Fruit fly (Drosophila melanogaster) whole organism, embryonic: ENCODE measurements around the gene IFT54.
A peak's percentile ranks its signal among the peaks of the same experiment; 100 is the strongest.

Source experiments
- Abd-B ChIP-seq: fragments of 200-800 bp; sonication (Bioruptor generic); optimal IDR thresholded peaks from 2 replicates; lab custom pipeline; 2018; ENCODE audit warnings: missing biosample characterization, mild to moderate bottlenecking, missing genetic modification characterization, moderate library complexity
- Atf6 ChIP-seq: fragments of 200-800 bp; sonication (Bioruptor generic); IDR thresholded peaks from 2 replicates; pipeline ENCODE4 v1.3.6; 2022; ENCODE audit warnings: missing biosample characterization, missing genetic modification characterization
- B-H2 ChIP-seq: fragments of 200-800 bp; sonication (Bioruptor generic); optimal IDR thresholded peaks from 2 replicates; lab custom pipeline; 2018; ENCODE audit warnings: missing biosample characterization, mild to moderate bottlenecking, missing genetic modification characterization
- CG1024 ChIP-seq: fragments of 200-800 bp; sonication (Bioruptor generic); IDR thresholded peaks from 2 replicates; pipeline ENCODE4 v1.3.6; 2022; ENCODE audit warnings: missing biosample characterization, missing genetic modification characterization
- CG13123 ChIP-seq: fragments of 200-800 bp; sonication (Bioruptor generic); optimal IDR thresholded peaks from 2 replicates; lab custom pipeline; 2016; ENCODE audit warnings: missing biosample characterization, missing genetic modification characterization
- CG13287 ChIP-seq: fragments of 200-800 bp; sonication (Bioruptor generic); IDR thresholded peaks from 2 replicates; pipeline ENCODE4 v1.3.6; 2022; ENCODE audit warnings: missing biosample characterization, missing genetic modification characterization; ENCODE audit not compliant: partially characterized antibody
- CG14050 ChIP-seq: fragments of 200-800 bp; sonication (Bioruptor generic); IDR thresholded peaks from 3 replicates; pipeline ENCODE4 v1.3.6; 2022; ENCODE audit warnings: missing biosample characterization, missing genetic modification characterization
- CG1602 ChIP-seq: fragments of 200-800 bp; sonication (Bioruptor generic); optimal IDR thresholded peaks from 3 replicates; lab custom pipeline; 2016; ENCODE audit warnings: missing biosample characterization, missing genetic modification characterization
- CG1603 ChIP-seq: fragments of 200-800 bp; sonication (Bioruptor generic); optimal IDR thresholded peaks from 2 replicates; lab custom pipeline; 2019; ENCODE audit warnings: missing biosample characterization, mild to moderate bottlenecking, missing genetic modification characterization, moderate library complexity
- CG16813 ChIP-seq: fragments of 200-800 bp; sonication (Bioruptor generic); IDR thresholded peaks from 3 replicates; pipeline ENCODE4 v1.3.6; 2022; ENCODE audit warnings: missing biosample characterization, missing genetic modification characterization; ENCODE audit not compliant: partially characterized antibody
- CG17186 ChIP-seq: fragments of 200-800 bp; sonication (Bioruptor generic); optimal IDR thresholded peaks from 3 replicates; lab custom pipeline; 2017; ENCODE audit warnings: missing biosample characterization, missing genetic modification reagents, missing genetic modification characterization
- CG17328 ChIP-seq: fragments of 200-800 bp; sonication (Bioruptor generic); IDR thresholded peaks from 2 replicates; pipeline ENCODE4 v1.3.6; 2022; ENCODE audit warnings: missing biosample characterization, missing genetic modification characterization
- CG17912 ChIP-seq: fragments of 200-800 bp; sonication (Bioruptor generic); optimal IDR thresholded peaks from 2 replicates; lab custom pipeline; 2018; ENCODE audit warnings: missing biosample characterization, mild to moderate bottlenecking, missing genetic modification characterization
- CG18011 ChIP-seq: fragments of 200-800 bp; sonication (Bioruptor generic); optimal IDR thresholded peaks from 2 replicates; lab custom pipeline; 2017; ENCODE audit warnings: missing biosample characterization, missing genetic modification characterization, mild to moderate bottlenecking, moderate library complexity, missing genotype
- CG2712 ChIP-seq: fragments of 200-800 bp; optimal IDR thresholded peaks from 3 replicates; lab custom pipeline; 2019; ENCODE audit warnings: missing biosample characterization, mild to moderate bottlenecking, missing genetic modification characterization, moderate library complexity
- CG31441 ChIP-seq: fragments of 200-800 bp; sonication (Bioruptor generic); IDR thresholded peaks from 2 replicates; pipeline ENCODE4 v1.3.6; 2022; ENCODE audit warnings: missing biosample characterization, missing genetic modification characterization
- CG32767 ChIP-seq: fragments of 200-800 bp; sonication (Bioruptor generic); IDR thresholded peaks from 2 replicates; pipeline ENCODE4 v1.3.6; 2022; ENCODE audit warnings: missing biosample characterization, missing genetic modification characterization
- CG3281 ChIP-seq: fragments of 200-800 bp; sonication (Bioruptor generic); optimal IDR thresholded peaks from 3 replicates; lab custom pipeline; 2017; ENCODE audit warnings: missing biosample characterization, mild to moderate bottlenecking, missing genetic modification characterization
- CG3847 ChIP-seq: fragments of 200-800 bp; sonication (Bioruptor generic); IDR thresholded peaks from 2 replicates; pipeline ENCODE4 v1.3.6; 2022; ENCODE audit warnings: missing biosample characterization, missing genetic modification characterization
- CG43689 ChIP-seq: fragments of 200-800 bp; sonication (Bioruptor generic); IDR thresholded peaks from 2 replicates; pipeline ENCODE4 v1.3.6; 2022; ENCODE audit warnings: missing biosample characterization, missing genetic modification characterization
- CG7271 ChIP-seq: fragments of 200-800 bp; sonication (Bioruptor generic); optimal IDR thresholded peaks from 2 replicates; lab custom pipeline; 2018; ENCODE audit warnings: missing biosample characterization, mild to moderate bottlenecking, missing genetic modification characterization, moderate library complexity
- CG7372 ChIP-seq: fragments of 200-800 bp; sonication (Bioruptor generic); IDR thresholded peaks from 2 replicates; pipeline ENCODE4 v1.3.6; 2022; ENCODE audit warnings: missing biosample characterization, missing genetic modification characterization
- CG8089 ChIP-seq: fragments of 200-800 bp; sonication (Bioruptor generic); optimal IDR thresholded peaks from 3 replicates; lab custom pipeline; 2016; ENCODE audit warnings: missing biosample characterization, missing genetic modification characterization
- CG8388 ChIP-seq: fragments of 200-800 bp; sonication (Bioruptor generic); optimal IDR thresholded peaks from 2 replicates; lab custom pipeline; 2019; ENCODE audit warnings: missing biosample characterization, mild to moderate bottlenecking, missing genetic modification characterization, moderate library complexity
- Deaf1 ChIP-seq: fragments of 200-800 bp; optimal IDR thresholded peaks from 3 replicates; lab custom pipeline; 2019; ENCODE audit warnings: missing biosample characterization, mild to moderate bottlenecking, missing genetic modification characterization, moderate library complexity
- ERR ChIP-seq: fragments of 200-800 bp; sonication (Bioruptor generic); optimal IDR thresholded peaks from 2 replicates; lab custom pipeline; 2016; ENCODE audit warnings: missing biosample characterization, missing genetic modification characterization
- HLH54F ChIP-seq: fragments of 200-800 bp; sonication (Bioruptor generic); optimal IDR thresholded peaks from 3 replicates; lab custom pipeline; 2016; ENCODE audit warnings: missing biosample characterization, missing genetic modification characterization
- Lhr ChIP-seq: fragments of 200-800 bp; sonication (Bioruptor generic); optimal IDR thresholded peaks from 3 replicates; lab custom pipeline; 2017; ENCODE audit warnings: mild to moderate bottlenecking, missing biosample characterization, missing genetic modification reagents, missing genetic modification characterization
- Lim3 ChIP-seq: fragments of 200-800 bp; sonication (Bioruptor generic); IDR thresholded peaks from 2 replicates; pipeline ENCODE4 v1.3.6; 2022; ENCODE audit warnings: missing biosample characterization, missing genetic modification characterization
- Ptx1 ChIP-seq: fragments of 200-800 bp; sonication (Bioruptor generic); IDR thresholded peaks from 2 replicates; pipeline ENCODE4 v1.3.6; 2022; ENCODE audit warnings: missing biosample characterization, missing genetic modification characterization
- Ravus ChIP-seq: fragments of 200-800 bp; sonication (Bioruptor generic); IDR thresholded peaks from 2 replicates; pipeline ENCODE4 v1.3.6; 2022; ENCODE audit warnings: missing biosample characterization, missing genetic modification characterization
- Sin3A ChIP-seq: fragments of >200 bp; optimal IDR thresholded peaks from 2 replicates; lab custom pipeline; 2018
- Ssrp ChIP-seq: fragments of 200-800 bp; sonication (Bioruptor generic); optimal IDR thresholded peaks from 2 replicates; lab custom pipeline; 2018; ENCODE audit warnings: missing biosample characterization, mild to moderate bottlenecking, missing genetic modification characterization, moderate library complexity
- az2 ChIP-seq: fragments of 200-800 bp; sonication (Bioruptor generic); optimal IDR thresholded peaks from 3 replicates; lab custom pipeline; 2016; ENCODE audit warnings: missing biosample characterization, missing genetic modification characterization
- chm ChIP-seq: fragments of 200-800 bp; sonication (Bioruptor generic); IDR thresholded peaks from 2 replicates; pipeline ENCODE4 v1.3.6; 2022; ENCODE audit warnings: missing biosample characterization, missing genetic modification characterization
- croc ChIP-seq: fragments of 200-800 bp; sonication (Bioruptor generic); conservative IDR thresholded peaks from 3 replicates; pipeline ENCODE4 v1.3.6; 2022; ENCODE audit warnings: missing biosample characterization, missing genetic modification characterization
- gfzf ChIP-seq: fragments of 200-800 bp; sonication (Bioruptor generic); optimal IDR thresholded peaks from 2 replicates; lab custom pipeline; 2016; ENCODE audit warnings: missing biosample characterization, mild to moderate bottlenecking, missing genetic modification characterization, moderate library complexity
- grau ChIP-seq: fragments of 200-800 bp; optimal IDR thresholded peaks from 3 replicates; lab custom pipeline; 2019; ENCODE audit warnings: missing biosample characterization, mild to moderate bottlenecking, missing genetic modification characterization, moderate library complexity
- gro ChIP-seq: fragments of 200-800 bp; sonication (Bioruptor generic); optimal IDR thresholded peaks from 2 replicates; lab custom pipeline; 2016; ENCODE audit warnings: missing biosample characterization, missing genetic modification characterization
- ham ChIP-seq: fragments of 200-800 bp; sonication (Bioruptor generic); IDR thresholded peaks from 2 replicates; pipeline ENCODE4 v1.3.6; 2022; ENCODE audit warnings: missing biosample characterization, missing genetic modification characterization
- her ChIP-seq: fragments of 200-800 bp; sonication (Bioruptor generic); optimal IDR thresholded peaks from 2 replicates; lab custom pipeline; 2016; ENCODE audit warnings: missing biosample characterization, missing genetic modification characterization
- jing ChIP-seq: fragments of 200-800 bp; sonication (Bioruptor generic); optimal IDR thresholded peaks from 2 replicates; lab custom pipeline; 2018; ENCODE audit warnings: missing biosample characterization, mild to moderate bottlenecking, missing genetic modification characterization
- kah ChIP-seq: fragments of 200-800 bp; sonication (Bioruptor generic); optimal IDR thresholded peaks from 2 replicates; lab custom pipeline; 2018; ENCODE audit warnings: missing biosample characterization, mild to moderate bottlenecking, missing genetic modification characterization
- lola ChIP-seq, 3 experiments: fragments of >200 bp in 2 of 3; fragments of 200-800 bp in 1 of 3; sonication (Bioruptor generic) in 1 of 3; optimal IDR thresholded peaks; 2 replicates each; lab custom pipeline; 2017 to 2019; ENCODE audit warnings: missing biosample characterization in 3 of 3, missing genetic modification characterization in 3 of 3, mild to moderate bottlenecking in 1 of 3, moderate library complexity in 1 of 3
- maf-S ChIP-seq: fragments of 200-800 bp; sonication (Bioruptor generic); optimal IDR thresholded peaks from 2 replicates; lab custom pipeline; 2016; ENCODE audit warnings: missing biosample characterization, missing genetic modification characterization
- phol ChIP-seq: fragments of 200-800 bp; sonication (Bioruptor generic); optimal IDR thresholded peaks from 3 replicates; lab custom pipeline; 2018; ENCODE audit warnings: missing biosample characterization, mild to moderate bottlenecking, missing genetic modification characterization, moderate library complexity
- schlank ChIP-seq: fragments of 200-800 bp; sonication (Bioruptor generic); optimal IDR thresholded peaks from 2 replicates; lab custom pipeline; 2018; ENCODE audit warnings: missing biosample characterization, mild to moderate bottlenecking, missing genetic modification characterization
- tap ChIP-seq: fragments of 200-800 bp; optimal IDR thresholded peaks from 3 replicates; lab custom pipeline; 2019; ENCODE audit warnings: missing biosample characterization, mild to moderate bottlenecking, missing genetic modification characterization, moderate library complexity
- vvl ChIP-seq: fragments of 200-800 bp; sonication (Bioruptor generic); IDR thresholded peaks from 2 replicates; pipeline ENCODE4 v1.3.6; 2022; ENCODE audit warnings: missing biosample characterization, missing genetic modification characterization
- zf30C ChIP-seq: fragments of 200-800 bp; sonication (Bioruptor generic); optimal IDR thresholded peaks from 3 replicates; lab custom pipeline; 2018; ENCODE audit warnings: missing biosample characterization, mild to moderate bottlenecking, missing genetic modification characterization

IFT54 gene

DNA sequence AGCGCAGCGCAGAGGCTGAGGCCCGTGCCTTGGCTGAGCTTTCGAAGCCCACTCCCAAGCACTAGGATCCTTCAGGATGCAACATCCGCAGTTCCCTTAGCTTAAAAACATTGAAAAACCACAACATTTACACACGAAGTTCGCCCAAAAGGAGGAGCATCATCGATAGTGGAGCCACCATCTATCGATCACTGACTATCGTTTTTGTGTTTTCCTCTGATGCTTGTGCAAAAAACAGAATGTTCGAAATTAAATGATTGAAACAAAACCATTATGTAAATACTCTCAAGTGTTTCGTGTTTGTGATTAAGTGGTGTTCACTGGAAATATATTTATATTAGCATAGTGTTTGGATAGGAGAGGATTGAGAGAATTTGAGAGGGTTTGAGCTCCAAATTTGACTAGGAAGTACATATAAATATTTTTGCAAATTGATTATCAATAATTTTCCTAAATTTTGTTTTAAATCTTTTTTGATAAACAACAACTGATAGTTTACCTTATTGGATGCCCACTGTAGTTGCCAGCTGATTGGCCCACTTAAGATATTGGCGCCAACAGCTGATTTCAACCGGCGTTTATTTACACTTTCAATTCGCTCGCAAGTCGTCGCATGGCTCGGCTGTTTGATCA is 25.4 kb downstream of the IFT54 start, which contains the start of gene spn-B (continued):
- TF ChIP-seq CG1603 (tag; lab: Kevin White, UChicago) (peak; percentile 64), CG43689 (no peak), CG17186 (GFP tag; lab: Kevin White, UChicago) (peak; percentile 9), CG3281 (GFP tag; lab: Kevin White, UChicago) (peak; percentile 80), CG13287 (peak; percentile 18), HLH54F (GFP tag; lab: Kevin White, UChicago) (peak; percentile 47), Abd-B (GFP tag; lab: Kevin White, UChicago) (peak; percentile 40), CG13123 (GFP tag; lab: Kevin White, UChicago) (peak; percentile 63), Ptx1 (GFP tag; lab: Robert Waterston, UW) (peak; percentile 75), CG18011 (GFP tag; lab: Kevin White, UChicago) (peak; percentile 43), Lhr (peak; percentile 13), CG8388 (GFP tag; lab: Kevin White, UChicago) (peak; percentile 81), CG14050 (no peak; the same call in 2 of the 3 replicates), kah (peak; percentile 32), Sin3A (lab: Kevin White, UChicago) (no peak), maf-S (peak; percentile 31), ERR (GFP tag; lab: Kevin White, UChicago) (no peak), jing (GFP tag; lab: Kevin White, UChicago) (peak; percentile 38), ham (no peak), CG16813 (GFP tag; lab: Robert Waterston, UW) (0 out of 3 replicates have a peak, but pooled peaks have one; percentile 11), CG17912 (no peak), B-H2 (GFP tag; lab: Kevin White, UChicago) (peak; percentile 70), vvl (peak; percentile 89), tap (peak; percentile 66), Ravus (GFP tag; lab: Robert Waterston, UW) (no peak; the same call in 1 of the 2 replicates), gro (GFP tag; lab: Kevin White, UChicago) (peak; percentile 65), CG7271 (tag; lab: Kevin White, UChicago) (no peak), lola (GFP tag; optimal IDR thresholded peaks at IDR 0.05; lab: Kevin White, UChicago) (peak in 1 of 3 experiments; percentile 77), az2 (GFP tag; lab: Kevin White, UChicago) (peak; percentile 79), CG3847 (peak; percentile 48), CG2712 (tag; lab: Kevin White, UChicago) (peak; percentile 82), CG1602 (GFP tag; lab: Kevin White, UChicago) (peak; percentile 54), Lim3 (GFP tag; lab: Robert Waterston, UW) (no peak; the same call in 1 of the 2 replicates), gfzf (no peak), CG1024 (peak; percentile 57; the same call in 1 of the 2 replicates), CG7372 (GFP tag; lab: Robert Waterston, UW) (peak; percentile 50; the same call in 1 of the 2 replicates), CG17328 (GFP tag; lab: Robert Waterston, UW) (peak; percentile 75), CG31441 (GFP tag; lab: Robert Waterston, UW) (peak; percentile 80), Atf6 (GFP tag; lab: Robert Waterston, UW) (peak; percentile 76), CG32767 (GFP tag; lab: Robert Waterston, UW) (peak; percentile 58), CG8089 (GFP tag; lab: Kevin White, UChicago) (peak; percentile 1), phol (tag; lab: Kevin White, UChicago) (peak; percentile 81), zf30C (no peak), schlank (tag; lab: Kevin White, UChicago) (peak; percentile 12), Ssrp (tag; lab: Kevin White, UChicago) (peak; percentile 70), her (GFP tag; lab: Kevin White, UChicago) (no peak), croc (GFP tag; lab: Robert Waterston, UW) (peak; percentile 50), Deaf1 (tag; lab: Kevin White, UChicago) (no peak), grau (peak; percentile 98), chm (GFP tag; lab: Robert Waterston, UW) (peak; percentile 66; the same call in 1 of the 2 replicates)
